Worm (Caenorhabditis elegans): ENCODE measurements around the gene F58H1.5.

F58H1.5 gene

ce11 chrV:11958343-11959291, at the start of gene F58H1.5:
F58H1.5 (plus strand) TSS chrV:11958393.
- TF ChIP-seq odd-2 (tag; optimal IDR thresholded peaks at IDR 0.05) = no peak
- TF ChIP-seq unc-42 (tag; optimal IDR thresholded peaks at IDR 0.05) = peak; percentile 87

ce11 chrV:11913283-11913682, 44.9 kb upstream of the F58H1.5 start:
- no peak for TF ChIP-seq mec-3 (tag; optimal IDR thresholded peaks at IDR 0.05; ENCODE audit: borderline replicate concordance)
- TF ChIP-seq ceh-6 (GFP tag; optimal IDR thresholded peaks at IDR 0.05) = no peak
- no peak for TF ChIP-seq nhr-11 (tag; optimal IDR thresholded peaks at IDR 0.05)
- TF ChIP-seq ceh-9 (tag; optimal IDR thresholded peaks at IDR 0.05) = no peak
- no peak for TF ChIP-seq tbx-7 (tag; optimal IDR thresholded peaks at IDR 0.05)
- no peak for TF ChIP-seq tbx-2 (tag; optimal IDR thresholded peaks at IDR 0.05)

- TF ChIP-seq ceh-6 (GFP tag; optimal IDR thresholded peaks at IDR 0.05) (no peak), unc-55 (GFP tag; optimal IDR thresholded peaks at IDR 0.05) (no peak), fax-1 (tag; optimal IDR thresholded peaks at IDR 0.05) (no peak)
Measured at ce11 chrV:11917186-11917585, 41.0 kb upstream of the F58H1.5 start, which contains the start of gene R31.2. R31.2 (plus strand) TSS chrV:11917573.

ce11 chrV:11919639-11920038, 38.6 kb upstream of the F58H1.5 start:
- TF ChIP-seq pat-9 (tag; optimal IDR thresholded peaks at IDR 0.05) (no peak), tbx-2 (tag; optimal IDR thresholded peaks at IDR 0.05) (no peak), ahr-1 (tag; optimal IDR thresholded peaks at IDR 0.05) (no peak), unc-86 (tag; optimal IDR thresholded peaks at IDR 0.05) (no peak), sox-4 (tag; optimal IDR thresholded peaks at IDR 0.05) (no peak), K09A11.1 (tag; optimal IDR thresholded peaks at IDR 0.05; ENCODE audit: insufficient read depth) (no peak), elt-4 (tag; optimal IDR thresholded peaks at IDR 0.05) (no peak), ceh-31 (tag; optimal IDR thresholded peaks at IDR 0.05) (no peak), pha-2 (tag; optimal IDR thresholded peaks at IDR 0.05) (no peak), pag-3 (tag; optimal IDR thresholded peaks at IDR 0.05; ENCODE audit: borderline replicate concordance) (no peak), ceh-48 (tag; optimal IDR thresholded peaks at IDR 0.05) (no peak), unc-55 (GFP tag; optimal IDR thresholded peaks at IDR 0.05) (no peak), ztf-16 (tag; optimal IDR thresholded peaks at IDR 0.05) (no peak), nhr-232 (tag; optimal IDR thresholded peaks at IDR 0.05) (no peak), ceh-19 (GFP tag; optimal IDR thresholded peaks at IDR 0.05) (no peak), pax-1 (tag; optimal IDR thresholded peaks at IDR 0.05) (no peak), sox-2 (GFP tag; IDR thresholded peaks at IDR 0.05) (no peak), C08G9.2 (tag; optimal IDR thresholded peaks at IDR 0.05) (no peak), hlh-13 (GFP tag; optimal IDR thresholded peaks at IDR 0.05) (no peak)

ce11 chrV:11921229-11921628, 37.0 kb upstream of the F58H1.5 start:
- TF ChIP-seq lin-11 (tag; optimal IDR thresholded peaks at IDR 0.05) (no peak), unc-55 (GFP tag; optimal IDR thresholded peaks at IDR 0.05) (peak; percentile 55)

- TF ChIP-seq rnt-1 (tag; optimal IDR thresholded peaks at IDR 0.05) (peak; percentile 4), lim-6 (tag; optimal IDR thresholded peaks at IDR 0.05) (no peak), fkh-10 (GFP tag; optimal IDR thresholded peaks at IDR 0.05) (no peak), ref-2 (tag; optimal IDR thresholded peaks at IDR 0.05) (no peak), pha-2 (tag; optimal IDR thresholded peaks at IDR 0.05) (no peak), mec-3 (tag; optimal IDR thresholded peaks at IDR 0.05; ENCODE audit: borderline replicate concordance) (no peak), tbx-2 (tag; optimal IDR thresholded peaks at IDR 0.05) (no peak), ceh-31 (tag; optimal IDR thresholded peaks at IDR 0.05) (peak; percentile 45), ceh-18 (tag; optimal IDR thresholded peaks at IDR 0.05) (peak; percentile 23), hlh-6 (tag; optimal IDR thresholded peaks at IDR 0.05) (no peak), nfya-1 (tag; optimal IDR thresholded peaks at IDR 0.05) (peak; percentile 19), unc-86 (tag; optimal IDR thresholded peaks at IDR 0.05) (no peak), unc-55 (GFP tag; optimal IDR thresholded peaks at IDR 0.05) (peak; percentile 18)
Measured at ce11 chrV:11921689-11922517, 36.3 kb upstream of the F58H1.5 start.

Measured in whole organism, late embryonic.